Worm (Caenorhabditis elegans): ENCODE results near the gene gbh-2.

Gene gbh-2

DNA sequence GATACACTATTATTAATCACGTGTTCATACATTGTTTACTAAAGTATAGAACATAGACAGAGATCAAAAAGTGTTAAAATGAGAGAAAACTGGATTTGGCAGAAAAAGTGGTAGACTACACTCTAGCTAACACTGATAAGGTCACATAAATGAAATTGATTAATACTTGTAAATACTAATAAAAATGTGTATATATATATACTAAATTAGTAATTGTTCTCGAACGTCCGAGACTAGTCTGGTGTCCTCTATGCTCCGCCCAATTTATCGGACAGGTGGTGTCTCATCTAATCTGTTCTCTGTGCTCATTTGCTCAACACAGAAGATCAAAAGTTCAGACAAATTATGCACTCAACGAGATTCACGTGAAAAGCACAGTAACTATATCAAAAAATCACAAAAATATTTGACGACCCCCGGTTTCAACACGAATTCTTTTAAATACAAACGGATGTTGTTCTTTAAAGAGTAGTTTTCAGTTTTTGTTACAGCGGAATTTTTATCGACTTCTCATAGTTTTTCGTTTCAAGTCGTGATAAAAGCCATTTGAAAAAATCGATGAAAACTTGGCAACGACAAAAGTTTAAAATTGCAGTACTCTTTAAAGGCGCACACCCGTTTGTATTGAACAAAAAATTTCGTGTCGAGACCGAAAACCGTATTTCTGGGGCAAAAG, 4.5 kb upstream of the gbh-2 start (continued):
- TF ChIP-seq ama-1 (optimal IDR thresholded peaks at IDR 0.05), result peak; percentile 88
- TF ChIP-seq hmg-11 (tag; optimal IDR thresholded peaks at IDR 0.05), result no peak
- TF ChIP-seq unc-39 (tag; optimal IDR thresholded peaks at IDR 0.05), result no peak
- TF ChIP-seq nhr-67 (tag; optimal IDR thresholded peaks at IDR 0.05), result no peak
- TF ChIP-seq unc-62 (GFP tag; optimal IDR thresholded peaks at IDR 0.05), result no peak
- no peak for TF ChIP-seq eor-1 (tag; optimal IDR thresholded peaks at IDR 0.05)
- no peak for TF ChIP-seq nhr-237 (tag; optimal IDR thresholded peaks at IDR 0.05)
- TF ChIP-seq aly-2 (tag; optimal IDR thresholded peaks at IDR 0.05), result no peak
- no peak for TF ChIP-seq elt-1 (tag; optimal IDR thresholded peaks at IDR 0.05)
- no peak for TF ChIP-seq ztf-11 (tag; optimal IDR thresholded peaks at IDR 0.05)
- TF ChIP-seq nhr-28 (tag; optimal IDR thresholded peaks at IDR 0.05), result no peak
- peak; percentile 26 for TF ChIP-seq nhr-43 (tag; optimal IDR thresholded peaks at IDR 0.05; ENCODE audit: poor library complexity, severe bottlenecking)

DNA sequence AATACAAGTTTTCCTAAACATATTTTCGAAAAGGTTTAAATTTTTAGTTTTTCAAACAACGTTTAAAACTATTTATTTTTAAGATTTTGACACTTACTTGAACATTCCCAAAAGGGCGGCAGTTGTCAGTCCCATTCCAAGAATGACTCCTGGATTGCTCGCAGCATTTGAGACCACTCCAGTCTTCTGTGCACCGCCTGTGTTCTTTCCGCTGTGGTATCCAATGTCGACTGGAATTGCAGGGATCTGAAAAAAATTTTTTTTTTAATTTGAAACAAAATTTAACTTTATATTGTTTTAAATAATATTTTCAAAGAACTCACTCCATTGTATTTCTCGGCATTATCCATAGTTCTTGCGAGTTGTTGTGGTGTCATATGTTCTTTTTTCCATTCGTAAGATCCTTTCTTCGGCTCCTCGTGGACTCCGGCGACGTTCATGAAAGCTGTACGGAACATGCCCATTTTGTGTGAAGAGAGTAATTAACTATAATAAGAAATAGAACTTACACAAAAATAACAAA, 3.9 kb upstream of the gbh-2 start, which contains the start of gene M05D6.5:
TSS of gene M05D6.5 (minus strand) at position 473 of the 523 bp plus-strand sequence.
- TF ChIP-seq zag-1 (tag; optimal IDR thresholded peaks at IDR 0.05) (no peak), fos-1 (tag; optimal IDR thresholded peaks at IDR 0.05) (no peak), ama-1 (optimal IDR thresholded peaks at IDR 0.05) (peak; percentile 89)

DNA sequence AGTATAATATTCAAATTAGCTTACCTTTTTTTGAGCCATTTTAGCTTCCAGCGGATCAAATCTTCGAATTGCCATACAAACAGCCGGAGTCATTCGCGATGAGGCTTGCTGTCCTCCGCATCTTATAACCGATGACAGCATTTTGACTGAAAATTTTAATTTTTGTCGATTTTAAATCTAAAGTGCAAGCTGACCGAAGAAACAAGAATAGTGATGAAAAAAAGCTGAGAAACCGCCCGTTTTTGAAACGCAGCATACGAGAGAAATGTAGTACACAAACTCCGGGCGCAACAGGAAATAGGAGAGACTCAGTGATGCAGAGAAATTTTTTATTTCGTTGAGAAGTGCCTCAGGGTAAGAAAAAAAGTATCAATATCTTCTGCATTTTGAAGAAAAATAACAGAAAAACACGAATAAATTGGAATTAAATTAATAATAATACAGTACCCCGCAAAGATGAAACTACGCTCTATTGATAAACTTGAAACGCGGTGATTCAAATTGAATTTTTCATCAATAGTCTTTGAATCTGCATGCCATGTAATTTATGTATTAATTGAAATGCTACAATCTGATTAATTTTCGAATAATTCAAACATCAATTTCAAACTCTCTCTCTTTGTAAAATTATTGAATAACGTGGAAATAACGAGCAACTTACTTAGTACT, 2.4 kb upstream of the gbh-2 start:
- TF ChIP-seq hmg-11 (tag; optimal IDR thresholded peaks at IDR 0.05), result no peak
- peak; percentile 65 for TF ChIP-seq pha-4 (tag; optimal IDR thresholded peaks at IDR 0.05)
- peak; percentile 46 for TF ChIP-seq nfya-1 (tag; optimal IDR thresholded peaks at IDR 0.05; ENCODE audit: insufficient read depth)
- peak; percentile 39 for TF ChIP-seq lin-39 (tag; optimal IDR thresholded peaks at IDR 0.05)
- TF ChIP-seq nhr-237 (tag; optimal IDR thresholded peaks at IDR 0.05), result no peak
- TF ChIP-seq elt-2 (tag; optimal IDR thresholded peaks at IDR 0.05), result peak; percentile 7
- TF ChIP-seq ceh-82 (tag; optimal IDR thresholded peaks at IDR 0.05), result no peak
- TF ChIP-seq lin-15B (tag; optimal IDR thresholded peaks at IDR 0.05), result peak; percentile 40
- peak; percentile 13 for TF ChIP-seq skn-1 (tag; optimal IDR thresholded peaks at IDR 0.05)
- peak; percentile 34 for TF ChIP-seq nhr-25 (tag; optimal IDR thresholded peaks at IDR 0.05)

DNA sequence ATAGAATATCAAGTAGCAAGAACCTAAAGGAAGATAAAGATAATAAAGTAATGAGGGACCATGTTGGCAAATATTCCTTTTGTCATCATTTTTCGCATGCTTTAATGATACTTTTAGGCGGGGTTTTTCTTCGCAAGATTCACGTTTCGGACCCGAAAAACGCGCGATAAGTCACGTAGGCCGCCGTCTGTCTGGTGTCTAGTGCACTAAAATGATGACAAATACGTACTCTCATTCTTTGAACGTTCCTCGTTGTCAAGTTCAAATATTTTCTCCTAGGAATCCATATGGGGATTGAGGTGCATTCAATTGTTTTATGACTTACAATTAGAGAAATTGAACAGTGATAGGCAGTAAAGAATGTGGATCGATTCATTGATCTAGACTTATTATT, 1.9 kb upstream of the gbh-2 start, which contains the start of gene taap-1:
TSS of gene taap-1 (minus strand) at position 79 of the 394 bp plus-strand sequence.
- TF ChIP-seq ceh-16 (tag; optimal IDR thresholded peaks at IDR 0.05) (no peak), nfya-1 (tag; optimal IDR thresholded peaks at IDR 0.05; ENCODE audit: insufficient read depth) (peak; percentile 17), sea-2 (GFP tag; optimal IDR thresholded peaks at IDR 0.05) (no peak), elt-3 (tag; optimal IDR thresholded peaks at IDR 0.05) (no peak), daf-12 (tag; optimal IDR thresholded peaks at IDR 0.05) (no peak), aly-2 (tag; optimal IDR thresholded peaks at IDR 0.05) (no peak), pqm-1 (tag; optimal IDR thresholded peaks at IDR 0.05) (peak; percentile 4), egl-5 (tag; optimal IDR thresholded peaks at IDR 0.05) (no peak), nhr-77 (tag; optimal IDR thresholded peaks at IDR 0.05) (no peak), jun-1 (tag; optimal IDR thresholded peaks at IDR 0.05) (no peak), ztf-4 (tag; optimal IDR thresholded peaks at IDR 0.05) (no peak), lin-15B (tag; optimal IDR thresholded peaks at IDR 0.05) (no peak), mml-1 (tag; optimal IDR thresholded peaks at IDR 0.05) (no peak), elt-2 (tag; optimal IDR thresholded peaks at IDR 0.05) (no peak), ztf-11 (tag; optimal IDR thresholded peaks at IDR 0.05) (no peak), nhr-25 (tag; optimal IDR thresholded peaks at IDR 0.05) (no peak), skn-1 (tag; optimal IDR thresholded peaks at IDR 0.05) (peak; percentile 94), zag-1 (tag; optimal IDR thresholded peaks at IDR 0.05) (no peak), ama-1 (optimal IDR thresholded peaks at IDR 0.05) (no peak), nhr-43 (tag; optimal IDR thresholded peaks at IDR 0.05; ENCODE audit: poor library complexity, severe bottlenecking) (peak; percentile 34)

DNA sequence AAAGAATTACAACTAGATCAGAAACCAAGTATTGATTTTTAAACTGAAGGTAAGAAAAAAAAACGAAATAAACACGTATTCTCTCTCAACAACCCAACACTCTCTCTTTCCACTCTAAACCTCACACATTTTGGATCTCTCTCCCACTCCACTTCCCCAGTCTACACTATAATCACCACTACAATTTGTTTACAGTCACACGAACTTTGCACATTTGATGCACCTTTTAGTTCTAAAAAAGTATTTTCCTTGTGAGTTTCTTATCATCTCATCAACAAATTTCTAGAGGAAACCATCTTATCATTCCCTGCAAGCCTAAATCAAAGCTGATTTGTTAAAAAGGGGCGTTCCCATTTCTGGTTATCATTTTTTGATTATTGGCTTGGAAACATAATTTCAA, 1.1 kb upstream of the gbh-2 start:
- TF ChIP-seq pha-4 (tag; optimal IDR thresholded peaks at IDR 0.05), result peak; percentile 67
- peak; percentile 5 for TF ChIP-seq nhr-43 (tag; optimal IDR thresholded peaks at IDR 0.05; ENCODE audit: poor library complexity, severe bottlenecking)
- TF ChIP-seq unc-62 (GFP tag; optimal IDR thresholded peaks at IDR 0.05), result no peak
- TF ChIP-seq jun-1 (tag; optimal IDR thresholded peaks at IDR 0.05), result peak; percentile 33
- no peak for TF ChIP-seq tbx-2 (tag; optimal IDR thresholded peaks at IDR 0.05)
- peak; percentile 96 for TF ChIP-seq elt-2 (tag; optimal IDR thresholded peaks at IDR 0.05)
- TF ChIP-seq nfya-1 (tag; optimal IDR thresholded peaks at IDR 0.05; ENCODE audit: insufficient read depth), result peak; percentile 26
- no peak for TF ChIP-seq nhr-67 (tag; optimal IDR thresholded peaks at IDR 0.05)
- no peak for TF ChIP-seq lin-15B (tag; optimal IDR thresholded peaks at IDR 0.05)
- TF ChIP-seq zag-1 (tag; optimal IDR thresholded peaks at IDR 0.05), result no peak
- no peak for TF ChIP-seq fos-1 (tag; optimal IDR thresholded peaks at IDR 0.05)
- TF ChIP-seq lin-39 (tag; optimal IDR thresholded peaks at IDR 0.05), result no peak
- peak; percentile 33 for TF ChIP-seq nhr-11 (tag; optimal IDR thresholded peaks at IDR 0.05)
- no peak for TF ChIP-seq elt-1 (tag; optimal IDR thresholded peaks at IDR 0.05)
- TF ChIP-seq pqm-1 (tag; optimal IDR thresholded peaks at IDR 0.05), result peak; percentile 88
- TF ChIP-seq nhr-25 (tag; optimal IDR thresholded peaks at IDR 0.05), result peak; percentile 26
- TF ChIP-seq ztf-4 (tag; optimal IDR thresholded peaks at IDR 0.05), result no peak
- TF ChIP-seq ceh-28 (tag; optimal IDR thresholded peaks at IDR 0.05), result peak; percentile 31
- TF ChIP-seq skn-1 (tag; optimal IDR thresholded peaks at IDR 0.05), result peak; percentile 32
- no peak for TF ChIP-seq ceh-16 (tag; optimal IDR thresholded peaks at IDR 0.05)
- TF ChIP-seq ztf-11 (tag; optimal IDR thresholded peaks at IDR 0.05), result no peak
- no peak for TF ChIP-seq fkh-2 (tag; optimal IDR thresholded peaks at IDR 0.05)

Measured in whole organism, L3 larva.